Worm (Caenorhabditis elegans): Measurements from ENCODE around the gene srx-86.

ce11 chrV:11535504-11536062 is 27.2 kb upstream of the srx-86 start:
- no peak for TF ChIP-seq flt-1 (GFP tag; IDR thresholded peaks at IDR 0.05)
- TF ChIP-seq ztf-23 (GFP tag; IDR thresholded peaks at IDR 0.05) = no peak
- no peak for TF ChIP-seq cog-1 (tag; optimal IDR thresholded peaks at IDR 0.05)
- TF ChIP-seq ref-1 (GFP tag; conservative IDR thresholded peaks at IDR 0.05) = no peak
- TF ChIP-seq med-1 (GFP tag; optimal IDR thresholded peaks at IDR 0.05; ENCODE audit: insufficient read depth) = no peak
- no peak for TF ChIP-seq ztf-29 (GFP tag; IDR thresholded peaks at IDR 0.05)
- no peak for TF ChIP-seq klf-2 (GFP tag; conservative IDR thresholded peaks at IDR 0.05)

Data from whole organism, midembryonic.